1 fruit fly cellular context compared by ENCODE assay signal in the genomic region with DNA sequence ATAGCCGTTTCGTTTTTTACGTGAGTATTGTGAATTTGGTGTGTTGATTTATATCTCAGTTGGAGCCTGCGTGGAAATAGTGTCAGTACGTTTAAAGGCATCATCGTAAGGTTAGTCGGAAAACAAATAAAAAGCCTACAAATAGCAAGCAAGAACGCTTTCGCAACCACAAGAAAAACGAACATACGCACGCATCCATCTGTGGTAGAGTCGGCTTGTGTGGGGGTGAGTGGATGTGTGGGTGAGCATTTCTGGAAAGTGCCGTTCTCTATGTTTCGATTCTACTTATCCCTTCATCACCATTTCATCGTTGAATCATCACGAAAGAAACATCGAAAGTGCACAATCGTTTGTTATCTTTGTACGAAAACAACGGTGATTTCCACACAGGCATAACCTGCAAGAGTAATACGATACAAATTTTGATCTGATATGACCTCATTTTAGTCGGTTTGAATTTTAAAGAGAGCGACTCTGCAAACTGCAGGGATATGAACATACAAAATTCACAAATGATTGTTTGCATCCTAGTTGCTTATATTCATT.
TF ChIP-seq lines count a peak whose summit lies in the region.

No protein-coding gene starts in this region.

TF ChIP-seq in whole organism, embryonic, 481 proteins besides CTCF, POLR2A, EP300 and RAD21 (continued from another document):
- TF ChIP-seq CG15479 (GFP tag; optimal IDR thresholded peaks at IDR 0.05; lab: Kevin White, UChicago) (no peak), CG4730 (GFP tag; IDR thresholded peaks at IDR 0.05; lab: Robert Waterston, UW) (no peak), ftz-f1 (GFP tag; optimal IDR thresholded peaks at IDR 0.05; lab: Kevin White, UChicago) (no peak), Trl (optimal IDR thresholded peaks at IDR 0.05; lab: Kevin White, UChicago) (peak in 1 of 2 experiments; percentile 11), Trl (GFP tag; optimal IDR thresholded peaks at IDR 0.05; lab: Kevin White, UChicago) (no peak), CG32767 (GFP tag; IDR thresholded peaks at IDR 0.05; lab: Robert Waterston, UW) (no peak), toy (GFP tag; IDR thresholded peaks at IDR 0.05; lab: Robert Waterston, UW) (no peak), CG17568 (GFP tag; optimal IDR thresholded peaks at IDR 0.05; lab: Kevin White, UChicago) (peak; percentile 33)
